Worm (Caenorhabditis elegans) whole organism, young adult: Measurements from ENCODE around the gene xrn-1.

Experiments used
- B0019.2 ChIP-seq: fragments of 200-800 bp; sonication (Bioruptor generic); conservative IDR thresholded peaks from 2 replicates; pipeline ENCODE4 v1.3.6; 2022; ENCODE audit warnings: missing genetic modification reagents, missing genetic modification characterization, missing compliant biosample characterization
- B0261.1 ChIP-seq: sonication (generic microtip); optimal IDR thresholded peaks from 2 replicates; lab custom pipeline; 2016; ENCODE audit warnings: mild to moderate bottlenecking, missing genetic modification characterization, moderate library complexity, missing compliant biosample characterization
- F23B12.7 ChIP-seq: sonication (generic microtip); optimal IDR thresholded peaks from 2 replicates; lab custom pipeline; 2017; ENCODE audit warnings: missing genetic modification characterization, mild to moderate bottlenecking, missing compliant biosample characterization, antibody characterized with exemption, moderate library complexity; ENCODE audit not compliant: insufficient read depth
- F55B11.4 ChIP-seq: sonication (generic microtip); optimal IDR thresholded peaks from 2 replicates; lab custom pipeline; 2016; ENCODE audit warnings: missing compliant biosample characterization, missing genetic modification characterization, borderline replicate concordance; ENCODE audit not compliant: insufficient read depth
- F57C9.4 ChIP-seq: sonication (generic microtip); optimal IDR thresholded peaks from 2 replicates; lab custom pipeline; 2017; ENCODE audit warnings: mild to moderate bottlenecking, missing genetic modification characterization, missing compliant biosample characterization
- K11D2.4 ChIP-seq: fragments of 200-800 bp; sonication (Bioruptor generic); IDR thresholded peaks from 2 replicates; pipeline ENCODE4 v1.3.6; 2022; ENCODE audit warnings: missing genetic modification reagents, missing genetic modification characterization, missing compliant biosample characterization
- Y53G8AR.9 ChIP-seq: fragments of 200-800 bp; sonication (Bioruptor generic); conservative IDR thresholded peaks from 2 replicates; pipeline ENCODE4 v1.3.6; 2022; ENCODE audit warnings: missing genetic modification reagents, missing genetic modification characterization, missing compliant biosample characterization
- Y67H2A.10 ChIP-seq: fragments of 200-800 bp; sonication (Bioruptor generic); conservative IDR thresholded peaks from 2 replicates; pipeline ENCODE4 v1.3.6; 2022; ENCODE audit warnings: missing genetic modification reagents, missing genetic modification characterization, missing compliant biosample characterization
- Y79H2A.3 ChIP-seq: fragments of 200-800 bp; sonication (Bioruptor generic); conservative IDR thresholded peaks from 2 replicates; pipeline ENCODE4 v1.3.6; 2022; ENCODE audit warnings: missing genetic modification reagents, missing genetic modification characterization, missing compliant biosample characterization
- ama-1 ChIP-seq, 3 experiments: fragments of 150-350 bp in 1 of 3; sonication (generic microtip) in 2 of 3; optimal IDR thresholded peaks; 2 replicates each; lab custom pipeline; 2014 to 2018; ENCODE audit warnings: missing biosample characterization in 2 of 3, missing genetic modification characterization in 2 of 3, missing genetic modification reagents in 2 of 3
- aptf-3 ChIP-seq: fragments of 200-800 bp; sonication (Bioruptor generic); IDR thresholded peaks from 2 replicates; pipeline ENCODE4 v1.3.6; 2022; ENCODE audit warnings: missing genetic modification characterization, missing compliant biosample characterization
- atf-7 ChIP-seq: sonication (generic microtip); optimal IDR thresholded peaks from 2 replicates; lab custom pipeline; 2017; ENCODE audit warnings: mild to moderate bottlenecking, missing genetic modification characterization, missing compliant biosample characterization
- attf-5 ChIP-seq: fragments of 200-800 bp; sonication (Bioruptor generic); optimal IDR thresholded peaks from 2 replicates; lab custom pipeline; 2018; ENCODE audit warnings: mild to moderate bottlenecking, missing genetic modification characterization, missing compliant biosample characterization
- attf-6 ChIP-seq: fragments of 200-800 bp; sonication (Bioruptor generic); IDR thresholded peaks from 2 replicates; pipeline ENCODE4 v1.3.6; 2022; ENCODE audit warnings: missing genetic modification reagents, missing genetic modification characterization, missing compliant biosample characterization
- bed-2 ChIP-seq: fragments of 200-800 bp; sonication (Bioruptor generic); IDR thresholded peaks from 2 replicates; pipeline ENCODE4 v1.3.6; 2022; ENCODE audit warnings: missing genetic modification reagents, missing genetic modification characterization, missing compliant biosample characterization
- ccch-3 ChIP-seq: fragments of 200-800 bp; sonication (Bioruptor generic); optimal IDR thresholded peaks from 2 replicates; lab custom pipeline; 2018; ENCODE audit warnings: mild to moderate bottlenecking, missing genetic modification characterization, missing compliant biosample characterization
- cebp-1 ChIP-seq, 2 experiments: fragments of 200-800 bp in 1 of 2; sonication (Bioruptor generic) in 1 of 2; sonication (generic microtip) in 1 of 2; IDR thresholded peaks in 1 of 2; optimal IDR thresholded peaks in 1 of 2; 2 replicates each; pipeline versions ENCODE4 v1.3.6 to Lab custom; 2017 to 2022; ENCODE audit warnings: missing compliant biosample characterization in 2 of 2, missing genetic modification characterization in 2 of 2, mild to moderate bottlenecking in 1 of 2, missing genetic modification reagents in 1 of 2, moderate library complexity in 1 of 2
- cebp-2 ChIP-seq: fragments of 200-800 bp; sonication (Bioruptor generic); IDR thresholded peaks from 2 replicates; pipeline ENCODE4 v1.3.6; 2022; ENCODE audit warnings: missing genetic modification characterization, missing compliant biosample characterization
- ceh-58 ChIP-seq: fragments of 200-800 bp; sonication (Bioruptor generic); IDR thresholded peaks from 2 replicates; pipeline ENCODE4 v1.3.6; 2022; ENCODE audit warnings: missing genetic modification characterization, missing compliant biosample characterization
- chd-7 ChIP-seq: sonication (generic microtip); optimal IDR thresholded peaks from 2 replicates; lab custom pipeline; 2016; ENCODE audit warnings: mild to moderate bottlenecking, missing genetic modification characterization, moderate library complexity, missing compliant biosample characterization
- die-1 ChIP-seq: sonication (generic microtip); optimal IDR thresholded peaks from 2 replicates; lab custom pipeline; 2016; ENCODE audit warnings: missing genotype, mild to moderate bottlenecking, missing genetic modification characterization, missing compliant biosample characterization
- dox-1 ChIP-seq: fragments of 200-800 bp; sonication (Bioruptor generic); IDR thresholded peaks from 2 replicates; pipeline ENCODE4 v1.3.6; 2022; ENCODE audit warnings: missing genetic modification reagents, missing genetic modification characterization, missing compliant biosample characterization
- egl-44 ChIP-seq: fragments of 200-800 bp; sonication (Bioruptor generic); IDR thresholded peaks from 2 replicates; pipeline ENCODE4 v1.3.6; 2022; ENCODE audit warnings: missing genetic modification reagents, missing genetic modification characterization, missing compliant biosample characterization
- ets-4 ChIP-seq: fragments of 200-800 bp; sonication (Bioruptor generic); optimal IDR thresholded peaks from 2 replicates; lab custom pipeline; 2018; ENCODE audit warnings: mild to moderate bottlenecking, missing genetic modification characterization, missing compliant biosample characterization
- gei-17 ChIP-seq: fragments of 200-800 bp; sonication (Bioruptor generic); optimal IDR thresholded peaks from 2 replicates; lab custom pipeline; 2018; ENCODE audit warnings: mild to moderate bottlenecking, missing genetic modification characterization, missing compliant biosample characterization
- hlh-26 ChIP-seq: fragments of 200-800 bp; sonication (Bioruptor generic); conservative IDR thresholded peaks from 2 replicates; pipeline ENCODE4 v1.3.6; 2022; ENCODE audit warnings: missing genetic modification reagents, missing genetic modification characterization, missing compliant biosample characterization
- hmg-1.2 ChIP-seq: fragments of 200-800 bp; sonication (Bioruptor generic); IDR thresholded peaks from 2 replicates; pipeline ENCODE4 v1.3.6; 2022; ENCODE audit warnings: missing genetic modification reagents, missing genetic modification characterization, missing compliant biosample characterization
- hrde-1 ChIP-seq: sonication (generic microtip); optimal IDR thresholded peaks from 2 replicates; lab custom pipeline; 2016; ENCODE audit warnings: missing genetic modification characterization, mild to moderate bottlenecking, missing compliant biosample characterization, moderate library complexity, missing genotype, missing genetic modification reagents, borderline replicate concordance
- let-526 ChIP-seq: fragments of 200-800 bp; sonication (Bioruptor generic); IDR thresholded peaks from 2 replicates; pipeline ENCODE4 v1.3.6; 2022; ENCODE audit warnings: missing genetic modification reagents, missing genetic modification characterization, missing compliant biosample characterization
- lin-54 ChIP-seq: fragments of 200-800 bp; sonication (Bioruptor generic); optimal IDR thresholded peaks from 2 replicates; lab custom pipeline; 2018; ENCODE audit warnings: mild to moderate bottlenecking, missing genetic modification characterization, missing compliant biosample characterization
- lsy-27 ChIP-seq: sonication (generic microtip); optimal IDR thresholded peaks from 2 replicates; lab custom pipeline; 2017; ENCODE audit warnings: missing genetic modification characterization, mild to moderate bottlenecking, missing compliant biosample characterization, antibody characterized with exemption, missing genotype, borderline replicate concordance; ENCODE audit not compliant: insufficient read depth
- madf-3 ChIP-seq: fragments of 200-800 bp; sonication (Bioruptor generic); IDR thresholded peaks from 2 replicates; pipeline ENCODE4 v1.3.6; 2022; ENCODE audit warnings: missing genetic modification reagents, missing genetic modification characterization, missing compliant biosample characterization
- mxl-1 ChIP-seq: sonication (generic microtip); optimal IDR thresholded peaks from 2 replicates; lab custom pipeline; 2016; ENCODE audit warnings: missing genetic modification characterization, missing compliant biosample characterization
- nfya-2 ChIP-seq: fragments of 200-800 bp; sonication (Bioruptor generic); IDR thresholded peaks from 2 replicates; pipeline ENCODE4 v1.3.6; 2022; ENCODE audit warnings: missing genetic modification reagents, missing genetic modification characterization, missing compliant biosample characterization
- nhr-80 ChIP-seq: sonication (generic microtip); optimal IDR thresholded peaks from 2 replicates; lab custom pipeline; 2016; ENCODE audit warnings: missing genetic modification characterization, missing compliant biosample characterization
- sdz-38 ChIP-seq: sonication (generic microtip); optimal IDR thresholded peaks from 2 replicates; lab custom pipeline; 2016; ENCODE audit warnings: missing genotype, missing genetic modification characterization, missing compliant biosample characterization
- sea-2 ChIP-seq: fragments of 200-800 bp; sonication (Bioruptor generic); IDR thresholded peaks from 2 replicates; pipeline ENCODE4 v1.3.6; 2022; ENCODE audit warnings: missing genetic modification characterization, missing compliant biosample characterization
- somi-1 ChIP-seq: fragments of 200-800 bp; sonication (Bioruptor generic); optimal IDR thresholded peaks from 2 replicates; lab custom pipeline; 2018; ENCODE audit warnings: mild to moderate bottlenecking, missing genetic modification characterization, missing compliant biosample characterization
- sptf-2 ChIP-seq: fragments of 200-800 bp; sonication (Bioruptor generic); optimal IDR thresholded peaks from 2 replicates; lab custom pipeline; 2018; ENCODE audit warnings: mild to moderate bottlenecking, missing genetic modification characterization, missing compliant biosample characterization
- tbp1 ChIP-seq: fragments of 200-800 bp; sonication (Bioruptor generic); optimal IDR thresholded peaks from 2 replicates; lab custom pipeline; 2018; ENCODE audit warnings: mild to moderate bottlenecking, missing genetic modification characterization, missing compliant biosample characterization
- tbx-9 ChIP-seq: sonication (generic microtip); optimal IDR thresholded peaks from 2 replicates; lab custom pipeline; 2016; ENCODE audit warnings: borderline replicate concordance, missing genetic modification characterization, inconsistent platforms, missing compliant biosample characterization
- unc-130 ChIP-seq: sonication (generic microtip); optimal IDR thresholded peaks from 2 replicates; lab custom pipeline; 2016; ENCODE audit warnings: missing genetic modification reagents, missing genetic modification characterization, missing compliant biosample characterization
- unc-62 ChIP-seq: fragments of 150-350 bp; optimal IDR thresholded peaks from 2 replicates; lab custom pipeline; 2014; ENCODE audit warnings: missing biosample characterization, missing genetic modification reagents, missing genetic modification characterization
- xnd-1 ChIP-seq: sonication (generic microtip); optimal IDR thresholded peaks from 2 replicates; lab custom pipeline; 2016; ENCODE audit warnings: missing genotype, missing genetic modification reagents, missing genetic modification characterization, missing compliant biosample characterization
- ztf-22 ChIP-seq: fragments of 200-800 bp; sonication (Bioruptor generic); optimal IDR thresholded peaks from 2 replicates; lab custom pipeline; 2018; ENCODE audit warnings: mild to moderate bottlenecking, missing genetic modification characterization, moderate library complexity, missing compliant biosample characterization
- ztf-25 ChIP-seq: fragments of 200-800 bp; sonication (Bioruptor generic); IDR thresholded peaks from 2 replicates; pipeline ENCODE4 v1.3.6; 2022; ENCODE audit warnings: missing genetic modification reagents, missing genetic modification characterization, missing compliant biosample characterization
- ztf-28 ChIP-seq: fragments of 200-800 bp; sonication (Bioruptor generic); IDR thresholded peaks from 2 replicates; pipeline ENCODE4 v1.3.6; 2022; ENCODE audit warnings: missing genetic modification reagents, missing genetic modification characterization, missing compliant biosample characterization
- ztf-3 ChIP-seq: fragments of 200-800 bp; sonication (Bioruptor generic); optimal IDR thresholded peaks from 2 replicates; lab custom pipeline; 2018; ENCODE audit warnings: mild to moderate bottlenecking, missing genetic modification characterization, missing compliant biosample characterization

The xrn-1 gene

DNA sequence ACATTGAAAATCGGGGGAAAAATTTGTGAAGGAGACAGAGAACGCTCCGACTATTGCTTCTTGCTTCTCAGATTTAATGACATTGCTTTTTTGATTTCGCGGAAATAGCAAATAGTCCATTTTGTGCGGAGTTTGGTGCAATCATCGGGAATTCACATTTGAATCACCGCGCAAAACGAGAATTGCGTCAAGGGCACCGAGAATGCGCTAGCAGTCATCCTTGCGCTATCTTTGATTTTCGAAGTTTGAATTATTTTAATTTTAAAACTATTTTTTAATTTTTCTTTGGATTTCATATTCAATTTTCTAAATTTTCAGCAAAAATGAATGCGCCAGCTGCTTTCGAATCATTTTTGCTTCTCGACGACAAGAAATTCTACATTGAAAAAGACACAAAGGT, 8.9 kb upstream of the xrn-1 start, which contains the start of gene rpb-11:
TSS of gene rpb-11 (plus strand) at position 319 of the 400 bp plus-strand sequence.
- no peak for TF ChIP-seq ets-4 (GFP tag; lab: Kevin White, UChicago)
- TF ChIP-seq atf-7 (tag; lab: Kevin White, UChicago), result peak; percentile 22
- TF ChIP-seq F57C9.4, result no peak
- 0 out of 2 replicates have a peak, but pooled peaks have one; percentile 63 for TF ChIP-seq let-526 (GFP tag; lab: Robert Waterston, UW)
- TF ChIP-seq sptf-2 (GFP tag; lab: Kevin White, UChicago), result no peak
- peak; percentile 95 for TF ChIP-seq madf-3
- peak; percentile 72 for TF ChIP-seq hmg-1.2 (GFP tag; lab: Robert Waterston, UW)
- TF ChIP-seq sdz-38 (tag; lab: Kevin White, UChicago), result no peak
- no peak for TF ChIP-seq cebp-1 (GFP tag; IDR thresholded peaks at IDR 0.05; lab: Robert Waterston, UW)
- peak; percentile 88 for TF ChIP-seq cebp-1 (tag; optimal IDR thresholded peaks at IDR 0.05; lab: Kevin White, UChicago)
- 0 out of 2 replicates have a peak, but pooled peaks have one; percentile 42 for TF ChIP-seq B0019.2 (GFP tag; lab: Robert Waterston, UW)
- no peak for TF ChIP-seq ama-1 (optimal IDR thresholded peaks at IDR 0.05; lab: Kevin White, UChicago)
- no peak for TF ChIP-seq ama-1 (GFP tag; optimal IDR thresholded peaks at IDR 0.05; lab: Kevin White, UChicago)
- peak; percentile 97 for TF ChIP-seq Y53G8AR.9
- no peak for TF ChIP-seq ztf-3 (GFP tag; lab: Kevin White, UChicago)
- TF ChIP-seq attf-5, result peak; percentile 95
- TF ChIP-seq somi-1 (GFP tag; lab: Kevin White, UChicago), result peak; percentile 52
- TF ChIP-seq tbp1 (GFP tag; lab: Kevin White, UChicago), result peak; percentile 69
- TF ChIP-seq F55B11.4 (tag; lab: Kevin White, UChicago), result no peak
- TF ChIP-seq lsy-27 (tag; lab: Kevin White, UChicago), result no peak
- no peak for TF ChIP-seq hlh-26
- no peak for TF ChIP-seq unc-62 (GFP tag; lab: Kevin White, UChicago)
- TF ChIP-seq tbx-9 (tag; lab: Kevin White, UChicago), result no peak
- 0 out of 2 replicates have a peak, but pooled peaks have one; percentile 33 for TF ChIP-seq ztf-28
- no peak for TF ChIP-seq sea-2 (GFP tag; lab: Robert Waterston, UW)
- TF ChIP-seq die-1 (tag; lab: Kevin White, UChicago), result no peak
- no peak for TF ChIP-seq mxl-1
- no peak for TF ChIP-seq aptf-3 (GFP tag; lab: Robert Waterston, UW)
- TF ChIP-seq B0261.1 (tag; lab: Kevin White, UChicago), result peak; percentile 2
- TF ChIP-seq hrde-1 (tag; lab: Kevin White, UChicago), result peak; percentile 54
- TF ChIP-seq nfya-2 (GFP tag; lab: Robert Waterston, UW), result no peak
- TF ChIP-seq cebp-2 (GFP tag; lab: Robert Waterston, UW), result no peak
- TF ChIP-seq F23B12.7 (tag; lab: Kevin White, UChicago), result peak; percentile 82
- no peak for TF ChIP-seq Y79H2A.3 (GFP tag; lab: Robert Waterston, UW)
- no peak for TF ChIP-seq bed-2 (GFP tag; lab: Robert Waterston, UW)
- TF ChIP-seq Y67H2A.10, result no peak
- peak; percentile 69; the same call in 1 of the 2 replicates for TF ChIP-seq attf-6
- peak; percentile 63 for TF ChIP-seq chd-7
- no peak for TF ChIP-seq ceh-58 (GFP tag; lab: Robert Waterston, UW)
- no peak for TF ChIP-seq ccch-3 (GFP tag; lab: Kevin White, UChicago)
- TF ChIP-seq dox-1 (GFP tag; lab: Robert Waterston, UW), result peak; percentile 91
- TF ChIP-seq xnd-1 (tag; lab: Kevin White, UChicago), result peak; percentile 74
- peak; percentile 51 for TF ChIP-seq nhr-80
- peak; percentile 67 for TF ChIP-seq unc-130
- peak; percentile 92 for TF ChIP-seq K11D2.4 (GFP tag; lab: Robert Waterston, UW)
- no peak for TF ChIP-seq ztf-25 (GFP tag; lab: Robert Waterston, UW)
- peak; percentile 69 for TF ChIP-seq gei-17 (GFP tag; lab: Kevin White, UChicago)
- peak; percentile 99 for TF ChIP-seq lin-54 (GFP tag; lab: Kevin White, UChicago)
- TF ChIP-seq egl-44 (GFP tag; lab: Robert Waterston, UW), result 0 out of 2 replicates have a peak, but pooled peaks have one; percentile 28
- no peak for TF ChIP-seq ztf-22 (GFP tag; lab: Kevin White, UChicago)
